Fruit fly (Drosophila melanogaster): Measurements from ENCODE around the gene CG33723.

dm6 chr2L:9426534-9426933 lies 14.0 kb downstream of the CG33723 start, which contains the start of gene Fbp2:
- TF ChIP-seq insv (optimal IDR thresholded peaks at IDR 0.05) (no peak), ttk (optimal IDR thresholded peaks at IDR 0.05) (no peak), psq (optimal IDR thresholded peaks at IDR 0.05) (no peak), Myc (optimal IDR thresholded peaks at IDR 0.05) (no peak), h (optimal IDR thresholded peaks at IDR 0.05) (no peak)
